Fruit fly (Drosophila melanogaster) whole organism, embryonic: ENCODE results near the gene CG31538.

Experiments
- CG17385 ChIP-seq: fragments of 200-800 bp; sonication (Bioruptor generic); optimal IDR thresholded peaks from 3 replicates; lab custom pipeline; 2018; ENCODE audit warnings: missing biosample characterization, mild to moderate bottlenecking, missing genetic modification characterization
- CG18619 ChIP-seq: fragments of 200-800 bp; sonication (Bioruptor generic); optimal IDR thresholded peaks from 3 replicates; lab custom pipeline; 2017; ENCODE audit warnings: missing biosample characterization, mild to moderate bottlenecking, missing genetic modification characterization
- CG6654 ChIP-seq: fragments of 200-800 bp; sonication (Bioruptor generic); optimal IDR thresholded peaks from 2 replicates; lab custom pipeline; 2017; ENCODE audit warnings: missing biosample characterization, mild to moderate bottlenecking, missing genetic modification characterization
- CG7357 ChIP-seq: fragments of 200-800 bp; sonication (Bioruptor generic); IDR thresholded peaks from 3 replicates; pipeline ENCODE4 v1.3.6; 2022; ENCODE audit warnings: missing biosample characterization, missing genetic modification characterization
- Dbx ChIP-seq: fragments of 200-800 bp; sonication (Bioruptor generic); IDR thresholded peaks from 3 replicates; pipeline ENCODE4 v1.3.6; 2022; ENCODE audit warnings: missing biosample characterization, missing genetic modification characterization
- GATAe ChIP-seq: fragments of 200-800 bp; sonication (Bioruptor generic); conservative IDR thresholded peaks from 2 replicates; pipeline ENCODE4 v1.3.6; 2022; ENCODE audit warnings: missing biosample characterization, missing genetic modification characterization
- ab ChIP-seq: fragments of 200-800 bp; sonication (Bioruptor generic); optimal IDR thresholded peaks from 2 replicates; lab custom pipeline; 2016; ENCODE audit warnings: missing biosample characterization, missing genetic modification characterization
- crc ChIP-seq: fragments of 200-800 bp; sonication (Bioruptor generic); optimal IDR thresholded peaks from 2 replicates; lab custom pipeline; 2016; ENCODE audit warnings: missing biosample characterization, missing genetic modification characterization
- sim ChIP-seq: fragments of 200-800 bp; sonication (Bioruptor generic); IDR thresholded peaks from 2 replicates; pipeline ENCODE4 v1.3.6; 2022; ENCODE audit warnings: missing biosample characterization, missing genetic modification characterization
- tna ChIP-seq: fragments of 200-800 bp; sonication (Bioruptor generic); IDR thresholded peaks from 2 replicates; pipeline ENCODE4 v1.3.6; 2022; ENCODE audit warnings: missing biosample characterization, missing genetic modification characterization; ENCODE audit not compliant: partially characterized antibody
- tx ChIP-seq: fragments of 200-800 bp; sonication (Bioruptor generic); optimal IDR thresholded peaks from 2 replicates; lab custom pipeline; 2016; ENCODE audit warnings: missing biosample characterization, missing genetic modification characterization
- vfl ChIP-seq: fragments of 200-800 bp; sonication (Bioruptor generic); optimal IDR thresholded peaks from 2 replicates; lab custom pipeline; 2016; ENCODE audit warnings: missing biosample characterization, missing genetic modification characterization

DNA sequence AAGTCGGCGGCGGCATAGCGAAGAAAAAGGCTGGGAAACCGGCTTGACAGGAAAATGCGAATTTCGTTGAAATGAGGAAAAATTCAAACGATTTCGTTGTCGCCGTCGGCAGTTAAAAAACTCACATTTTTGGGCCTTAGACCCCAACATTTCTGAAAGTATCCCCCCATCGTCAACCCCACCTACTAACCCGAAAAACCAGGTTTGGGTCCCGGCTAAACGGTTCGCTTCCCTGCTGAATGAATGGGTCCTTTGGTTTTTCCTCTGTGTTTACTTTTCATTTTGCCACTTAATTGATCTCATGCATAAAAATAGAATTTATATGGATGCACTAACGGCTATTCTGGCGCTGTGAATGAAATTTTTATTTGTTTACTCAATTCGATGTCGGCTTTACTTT lies 48.5 kb upstream of the CG31538 start:
- TF ChIP-seq tx (GFP tag; lab: Kevin White, UChicago) (no peak), CG7357 (GFP tag; lab: Robert Waterston, UW) (no peak), tna (no peak), sim (no peak), crc (GFP tag; lab: Kevin White, UChicago) (no peak), ab (GFP tag; lab: Kevin White, UChicago) (no peak), CG6654 (GFP tag; lab: Kevin White, UChicago) (no peak), GATAe (GFP tag; lab: Robert Waterston, UW) (no peak), vfl (GFP tag; lab: Kevin White, UChicago) (no peak), CG17385 (GFP tag; lab: Kevin White, UChicago) (no peak), CG18619 (GFP tag; lab: Kevin White, UChicago) (no peak), Dbx (GFP tag; lab: Robert Waterston, UW) (no peak)
